Worm (Caenorhabditis elegans): ENCODE measurements around the gene C38C3.3.

The C38C3.3 gene

DNA sequence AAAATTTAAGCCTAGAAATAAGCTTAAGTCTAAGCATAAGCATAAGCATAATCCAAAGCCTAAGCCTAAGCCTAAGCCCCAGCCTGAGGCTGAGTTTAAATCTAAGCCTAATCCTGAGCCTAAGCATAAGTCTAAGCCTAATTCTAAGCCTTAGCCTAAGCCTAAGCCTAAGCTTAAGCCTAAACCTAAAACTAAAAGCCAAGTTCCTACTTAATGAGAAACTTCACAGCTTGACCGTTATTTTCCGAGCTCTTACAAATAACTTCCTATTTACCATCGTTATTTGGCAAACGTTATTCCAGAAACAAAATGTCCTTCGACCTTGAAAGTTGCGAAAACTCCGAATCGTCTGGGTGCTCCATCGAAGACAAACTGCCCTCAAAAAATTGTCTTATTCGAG lies 13.7 kb upstream of the C38C3.3 start, which contains the start of gene C38C3.4:
Gene C38C3.4 (plus strand): TSS at position 301 of the 400 bp plus-strand sequence.
- TF ChIP-seq pes-1 (GFP tag; IDR thresholded peaks at IDR 0.05) (no peak), ceh-36 (tag; optimal IDR thresholded peaks at IDR 0.05) (peak; percentile 57)

DNA sequence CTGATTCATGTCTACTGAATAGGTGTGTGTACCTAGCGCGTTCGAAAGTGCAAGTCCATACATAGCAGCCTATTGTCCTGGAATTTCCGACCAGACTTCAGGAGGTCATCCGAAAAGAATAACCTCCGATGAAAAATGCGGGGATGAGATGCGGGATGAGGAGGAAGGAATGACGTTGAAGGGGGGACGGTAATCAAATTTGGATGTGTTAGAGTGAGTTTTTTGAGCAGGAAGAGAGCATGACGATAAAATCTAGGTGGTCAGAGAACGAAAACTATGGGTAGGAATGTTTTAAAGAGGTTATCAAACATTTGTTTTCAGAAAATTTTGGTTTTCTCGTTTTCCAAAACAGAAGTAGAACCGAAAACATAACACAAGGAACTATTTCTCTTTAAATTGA lies 9.4 kb upstream of the C38C3.3 start:
- no peak for TF ChIP-seq ceh-13 (GFP tag; optimal IDR thresholded peaks at IDR 0.05)
- TF ChIP-seq tra-4 (tag; optimal IDR thresholded peaks at IDR 0.05) = no peak
- TF ChIP-seq scrt-1 (GFP tag; IDR thresholded peaks at IDR 0.05) = no peak

DNA sequence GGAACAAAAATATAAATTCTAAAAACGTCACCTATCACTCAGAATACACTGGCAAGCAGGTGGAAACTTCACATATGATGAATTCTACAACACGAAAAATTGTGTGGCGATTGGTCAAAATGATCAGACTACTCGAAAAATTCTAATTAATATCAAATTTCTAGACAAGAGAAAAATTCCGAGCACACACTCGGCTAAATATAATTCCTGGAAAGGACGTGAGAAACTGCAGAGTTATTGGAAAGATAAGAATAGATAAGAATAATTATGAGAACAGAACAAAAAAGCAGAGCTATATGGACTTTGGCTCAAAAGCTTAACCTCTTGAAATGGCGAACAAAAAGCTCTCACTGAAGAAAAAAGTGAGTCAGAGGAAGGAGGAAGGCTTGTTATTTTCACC lies 8.2 kb upstream of the C38C3.3 start:
- TF ChIP-seq sea-1 (GFP tag; conservative IDR thresholded peaks at IDR 0.05) (no peak), scrt-1 (GFP tag; IDR thresholded peaks at IDR 0.05) (no peak), pes-1 (GFP tag; IDR thresholded peaks at IDR 0.05) (no peak)

DNA sequence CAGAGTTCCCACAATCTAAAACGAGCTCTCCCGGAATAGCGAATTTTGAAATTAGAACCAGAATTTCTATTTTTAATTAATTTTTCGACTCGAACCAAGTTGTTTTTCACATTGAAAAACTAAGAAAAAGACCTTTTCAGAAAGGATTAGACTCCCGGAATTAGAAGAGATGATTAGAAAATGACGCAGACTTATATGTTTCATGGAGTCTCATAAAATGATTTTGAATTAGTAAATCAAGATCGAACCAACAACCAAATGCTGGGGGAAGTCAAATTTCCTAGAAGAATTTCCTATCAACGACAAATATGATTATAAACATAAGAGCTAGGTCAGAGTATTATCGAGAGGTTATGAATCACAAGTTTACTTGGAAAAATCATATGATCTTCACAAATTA lies 6.8 kb upstream of the C38C3.3 start:
- TF ChIP-seq F13C5.2 (tag; optimal IDR thresholded peaks at IDR 0.05) = no peak
- no peak for TF ChIP-seq ceh-36 (tag; optimal IDR thresholded peaks at IDR 0.05)
- no peak for TF ChIP-seq tra-4 (tag; optimal IDR thresholded peaks at IDR 0.05)
- no peak for TF ChIP-seq aly-1 (tag; optimal IDR thresholded peaks at IDR 0.05)
- TF ChIP-seq hmbx-1 (tag; optimal IDR thresholded peaks at IDR 0.05) = no peak
- no peak for TF ChIP-seq hnd-1 (tag; optimal IDR thresholded peaks at IDR 0.05)
- no peak for TF ChIP-seq tbx-11 (GFP tag; IDR thresholded peaks at IDR 0.05)
- TF ChIP-seq flt-1 (GFP tag; IDR thresholded peaks at IDR 0.05) = no peak
- no peak for TF ChIP-seq hmg-4 (GFP tag; optimal IDR thresholded peaks at IDR 0.05)
- no peak for TF ChIP-seq scrt-1 (GFP tag; IDR thresholded peaks at IDR 0.05)
- no peak for TF ChIP-seq tbx-37 (GFP tag; conservative IDR thresholded peaks at IDR 0.05)
- no peak for TF ChIP-seq ets-7 (tag; optimal IDR thresholded peaks at IDR 0.05)
- no peak for TF ChIP-seq ama-1 (optimal IDR thresholded peaks at IDR 0.05)
- TF ChIP-seq pes-1 (GFP tag; IDR thresholded peaks at IDR 0.05) = no peak
- TF ChIP-seq B0310.2 (tag; optimal IDR thresholded peaks at IDR 0.05) = no peak
- TF ChIP-seq sea-1 (GFP tag; conservative IDR thresholded peaks at IDR 0.05) = no peak
- TF ChIP-seq ceh-13 (GFP tag; optimal IDR thresholded peaks at IDR 0.05) = no peak

DNA sequence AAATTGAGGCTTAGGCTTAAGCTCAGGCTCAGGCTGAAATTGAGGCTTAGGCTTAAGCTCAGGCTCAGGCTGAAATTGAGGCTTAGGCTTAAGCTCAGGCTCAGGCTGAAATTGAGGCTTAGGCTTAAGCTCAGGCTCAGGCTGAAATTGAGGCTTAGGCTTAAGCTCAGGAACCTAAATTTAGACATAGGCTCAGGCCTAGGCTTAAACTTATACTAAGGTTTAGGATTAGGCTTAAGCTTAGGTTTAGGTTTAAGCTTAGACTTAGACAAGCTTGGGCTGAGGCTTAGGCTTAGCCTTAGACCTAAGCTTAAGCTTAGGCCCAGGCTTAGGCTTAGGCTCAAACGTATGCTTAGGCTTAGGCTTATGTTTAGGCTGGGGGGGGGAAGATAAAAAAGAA lies 4.6 kb upstream of the C38C3.3 start:
- peak; percentile 80 for TF ChIP-seq ceh-36 (tag; optimal IDR thresholded peaks at IDR 0.05)

DNA sequence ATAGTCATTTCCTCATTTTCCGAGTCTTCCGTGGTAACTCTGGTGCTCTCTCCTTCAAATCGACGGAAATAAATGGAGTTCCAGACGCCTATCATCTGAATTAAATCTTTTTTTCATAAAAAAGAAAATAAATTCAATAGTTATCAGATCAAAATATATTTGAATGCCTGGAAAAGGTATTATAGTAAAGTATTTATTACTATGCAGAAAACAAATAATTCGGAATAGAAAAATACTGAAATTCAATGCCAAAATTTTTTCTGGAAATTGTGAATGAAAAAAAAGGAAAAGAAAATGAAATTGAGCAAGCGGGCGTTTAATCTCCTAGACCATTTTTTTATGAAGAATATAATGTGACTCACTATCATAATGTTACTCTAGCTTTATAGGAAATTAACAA lies 3.9 kb upstream of the C38C3.3 start, which contains the start of gene C38C3.6:
Gene C38C3.6 (minus strand): TSS at position 101 of the 400 bp plus-strand sequence.
- no peak for TF ChIP-seq ama-1 (optimal IDR thresholded peaks at IDR 0.05)
- TF ChIP-seq pes-1 (GFP tag; IDR thresholded peaks at IDR 0.05) = no peak
- no peak for TF ChIP-seq ets-7 (tag; optimal IDR thresholded peaks at IDR 0.05)
- TF ChIP-seq flt-1 (GFP tag; IDR thresholded peaks at IDR 0.05) = no peak
- no peak for TF ChIP-seq sea-1 (GFP tag; conservative IDR thresholded peaks at IDR 0.05)
- TF ChIP-seq hmg-4 (GFP tag; optimal IDR thresholded peaks at IDR 0.05) = no peak
- no peak for TF ChIP-seq tra-4 (tag; optimal IDR thresholded peaks at IDR 0.05)
- TF ChIP-seq hmbx-1 (tag; optimal IDR thresholded peaks at IDR 0.05) = no peak
- TF ChIP-seq ceh-36 (tag; optimal IDR thresholded peaks at IDR 0.05) = no peak
- TF ChIP-seq ceh-13 (GFP tag; optimal IDR thresholded peaks at IDR 0.05) = no peak
- TF ChIP-seq hnd-1 (tag; optimal IDR thresholded peaks at IDR 0.05) = no peak
- no peak for TF ChIP-seq F13C5.2 (tag; optimal IDR thresholded peaks at IDR 0.05)
- TF ChIP-seq tbx-11 (GFP tag; IDR thresholded peaks at IDR 0.05) = no peak
- no peak for TF ChIP-seq aly-1 (tag; optimal IDR thresholded peaks at IDR 0.05)
- TF ChIP-seq scrt-1 (GFP tag; IDR thresholded peaks at IDR 0.05) = no peak

DNA sequence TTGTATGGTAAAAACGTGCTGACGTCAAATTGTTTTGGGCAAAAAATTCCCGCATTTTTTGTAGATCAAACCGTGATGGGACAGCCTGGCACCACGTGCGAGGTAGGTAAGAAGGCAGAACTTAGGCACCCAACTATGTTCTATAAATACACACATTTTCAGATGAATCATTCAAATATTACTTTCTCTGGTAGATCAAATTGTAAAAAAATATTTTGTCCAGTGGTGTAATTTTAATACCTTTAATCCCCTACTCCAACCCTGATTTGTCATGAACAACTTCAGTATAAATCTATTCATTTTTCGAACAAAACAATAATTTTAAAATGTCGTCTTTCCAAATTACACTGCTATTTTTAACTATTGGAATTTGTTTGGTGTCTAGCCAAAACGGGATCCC lies 965 bp upstream of the C38C3.3 start, which contains the start of gene spig-7:
Gene spig-7 (plus strand): TSS at position 301 of the 400 bp plus-strand sequence.
- no peak for TF ChIP-seq ets-7 (tag; optimal IDR thresholded peaks at IDR 0.05)
- no peak for TF ChIP-seq hnd-1 (tag; optimal IDR thresholded peaks at IDR 0.05)
- TF ChIP-seq scrt-1 (GFP tag; IDR thresholded peaks at IDR 0.05) = no peak
- TF ChIP-seq sea-1 (GFP tag; conservative IDR thresholded peaks at IDR 0.05) = no peak
- no peak for TF ChIP-seq flt-1 (GFP tag; IDR thresholded peaks at IDR 0.05)
- TF ChIP-seq ceh-36 (tag; optimal IDR thresholded peaks at IDR 0.05) = no peak
- no peak for TF ChIP-seq tra-4 (tag; optimal IDR thresholded peaks at IDR 0.05)
- no peak for TF ChIP-seq ceh-13 (GFP tag; optimal IDR thresholded peaks at IDR 0.05)
- TF ChIP-seq ama-1 (optimal IDR thresholded peaks at IDR 0.05) = no peak
- no peak for TF ChIP-seq B0310.2 (tag; optimal IDR thresholded peaks at IDR 0.05)
- no peak for TF ChIP-seq hmbx-1 (tag; optimal IDR thresholded peaks at IDR 0.05)
- TF ChIP-seq pes-1 (GFP tag; IDR thresholded peaks at IDR 0.05) = no peak
- no peak for TF ChIP-seq tbx-11 (GFP tag; IDR thresholded peaks at IDR 0.05)
- TF ChIP-seq tbx-37 (GFP tag; conservative IDR thresholded peaks at IDR 0.05) = no peak
- TF ChIP-seq hmg-4 (GFP tag; optimal IDR thresholded peaks at IDR 0.05) = no peak

DNA sequence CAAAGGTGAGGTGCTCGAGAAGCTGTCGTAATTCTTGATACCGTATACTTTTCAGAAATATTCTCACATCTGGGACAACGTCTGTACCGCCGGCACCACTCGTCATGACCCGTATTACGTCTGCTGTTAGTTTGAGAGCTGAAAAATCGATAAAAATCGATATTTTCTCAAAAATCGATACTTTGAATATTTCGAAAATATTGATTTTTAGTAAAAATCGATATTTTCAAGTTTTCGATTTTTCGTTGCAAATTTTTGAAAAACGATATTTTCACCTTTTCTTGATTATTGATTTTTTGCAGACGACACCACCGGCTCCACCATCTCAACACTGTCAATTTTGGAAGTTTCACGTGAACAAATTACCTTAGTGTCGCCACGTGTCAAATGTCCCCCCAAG lies 318 bp downstream of the C38C3.3 start:
- TF ChIP-seq tbx-37 (GFP tag; conservative IDR thresholded peaks at IDR 0.05) = no peak
- TF ChIP-seq B0310.2 (tag; optimal IDR thresholded peaks at IDR 0.05) = no peak
- TF ChIP-seq tra-4 (tag; optimal IDR thresholded peaks at IDR 0.05) = no peak
- no peak for TF ChIP-seq ceh-13 (GFP tag; optimal IDR thresholded peaks at IDR 0.05)
- TF ChIP-seq F13C5.2 (tag; optimal IDR thresholded peaks at IDR 0.05) = no peak
- TF ChIP-seq ets-7 (tag; optimal IDR thresholded peaks at IDR 0.05) = no peak
- TF ChIP-seq hmg-4 (GFP tag; optimal IDR thresholded peaks at IDR 0.05) = no peak
- TF ChIP-seq ceh-36 (tag; optimal IDR thresholded peaks at IDR 0.05) = no peak
- TF ChIP-seq hnd-1 (tag; optimal IDR thresholded peaks at IDR 0.05) = no peak
- TF ChIP-seq hmbx-1 (tag; optimal IDR thresholded peaks at IDR 0.05) = no peak
- TF ChIP-seq tbx-11 (GFP tag; IDR thresholded peaks at IDR 0.05) = no peak

DNA sequence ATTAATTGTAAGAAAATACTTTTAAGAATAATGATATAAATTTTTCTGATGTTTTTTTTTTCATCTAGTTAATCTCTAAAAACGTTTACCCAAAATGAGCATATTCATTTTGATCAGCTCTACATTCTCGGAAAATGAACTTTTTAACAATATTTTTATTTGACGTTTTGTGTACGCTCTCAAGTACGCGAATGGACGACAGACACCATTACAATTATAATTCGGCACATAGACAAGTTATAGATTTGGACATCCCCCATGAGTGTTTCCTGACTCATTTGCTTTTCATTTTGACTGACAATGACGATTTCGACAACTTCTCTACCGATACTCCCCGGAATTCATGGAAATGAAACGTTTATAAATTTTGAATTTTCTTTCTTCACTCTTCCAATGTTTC lies 3.7 kb downstream of the C38C3.3 start, which contains the start of gene sru-27:
Gene sru-27 (plus strand): TSS at position 301 of the 400 bp plus-strand sequence.
- TF ChIP-seq ceh-36 (tag; optimal IDR thresholded peaks at IDR 0.05) (no peak), ets-7 (tag; optimal IDR thresholded peaks at IDR 0.05) (no peak), ama-1 (optimal IDR thresholded peaks at IDR 0.05) (no peak), aly-1 (tag; optimal IDR thresholded peaks at IDR 0.05) (no peak), tbx-37 (GFP tag; conservative IDR thresholded peaks at IDR 0.05) (no peak), sea-1 (GFP tag; conservative IDR thresholded peaks at IDR 0.05) (no peak), flt-1 (GFP tag; IDR thresholded peaks at IDR 0.05) (no peak), pes-1 (GFP tag; IDR thresholded peaks at IDR 0.05) (no peak), B0310.2 (tag; optimal IDR thresholded peaks at IDR 0.05) (no peak), tra-4 (tag; optimal IDR thresholded peaks at IDR 0.05) (no peak), F13C5.2 (tag; optimal IDR thresholded peaks at IDR 0.05) (no peak)

Measured in whole organism, early embryonic.